Worm (Caenorhabditis elegans) whole organism, L4 larva: ENCODE measurements around the gene W01D2.3.

Source experiments
- D1046.2 ChIP-seq: fragments of 200-800 bp; sonication (Bioruptor generic); IDR thresholded peaks from 2 replicates; pipeline ENCODE4 v1.3.6; 2022; ENCODE audit warnings: missing genetic modification characterization, missing compliant biosample characterization
- T20F7.1 ChIP-seq: fragments of 200-800 bp; sonication (Bioruptor generic); optimal IDR thresholded peaks from 2 replicates; lab custom pipeline; 2018; ENCODE audit warnings: mild to moderate bottlenecking, missing genetic modification characterization, missing compliant biosample characterization
- Y5F2A.4 ChIP-seq: fragments of 200-800 bp; sonication (Bioruptor generic); optimal IDR thresholded peaks from 2 replicates; lab custom pipeline; 2018; ENCODE audit warnings: mild to moderate bottlenecking, missing genetic modification characterization, missing compliant biosample characterization
- Y75B8A.6 ChIP-seq: fragments of 200-800 bp; sonication (Bioruptor generic); IDR thresholded peaks from 2 replicates; pipeline ENCODE4 v1.3.6; 2022; ENCODE audit warnings: missing genetic modification reagents, missing genetic modification characterization, missing compliant biosample characterization
- aha-1 ChIP-seq: fragments of 150-350 bp; peaks from one replicate; lab custom pipeline; 2014; ENCODE audit warnings: missing biosample characterization, missing genetic modification characterization
- ceh-32 ChIP-seq: sonication (generic microtip); optimal IDR thresholded peaks from 2 replicates; lab custom pipeline; 2016; ENCODE audit warnings: mild to moderate bottlenecking, missing genetic modification characterization, missing compliant biosample characterization; ENCODE audit not compliant: poor library complexity
- ceh-62 ChIP-seq: sonication (generic microtip); optimal IDR thresholded peaks from 2 replicates; lab custom pipeline; 2017; ENCODE audit warnings: missing biosample characterization, missing genetic modification characterization
- ceh-82 ChIP-seq: sonication (generic microtip); optimal IDR thresholded peaks from 2 replicates; lab custom pipeline; 2017; ENCODE audit warnings: missing biosample characterization, missing genetic modification characterization
- ces-1 ChIP-seq: fragments of 150-350 bp; sonication (generic microtip); optimal IDR thresholded peaks from 4 replicates; lab custom pipeline; 2014; ENCODE audit warnings: missing biosample characterization, missing genetic modification reagents, missing genetic modification characterization
- daf-16 ChIP-seq, 3 experiments: sonication (generic microtip); optimal IDR thresholded peaks; 2 replicates each; lab custom pipeline; 2016 to 2017; ENCODE audit warnings: missing genetic modification characterization in 3 of 3, missing genetic modification reagents in 3 of 3, mild to moderate bottlenecking in 2 of 3, missing compliant biosample characterization in 2 of 3, missing biosample characterization in 1 of 3, moderate library complexity in 1 of 3
- daf-19 ChIP-seq: fragments of 200-800 bp; sonication (Bioruptor generic); conservative IDR thresholded peaks from 2 replicates; pipeline ENCODE4 v1.3.6; 2022; ENCODE audit warnings: missing genetic modification characterization, missing compliant biosample characterization
- dmd-6 ChIP-seq: fragments of 200-800 bp; sonication (Bioruptor generic); IDR thresholded peaks from 2 replicates; pipeline ENCODE4 v1.3.6; 2022; ENCODE audit warnings: missing genetic modification reagents, missing genetic modification characterization, missing compliant biosample characterization
- duxl-1 ChIP-seq: sonication (generic microtip); optimal IDR thresholded peaks from 2 replicates; lab custom pipeline; 2016; ENCODE audit warnings: mild to moderate bottlenecking, missing genetic modification characterization, moderate library complexity, missing compliant biosample characterization; ENCODE audit not compliant: poor library complexity
- dve-1 ChIP-seq: sonication (generic microtip); optimal IDR thresholded peaks from 2 replicates; lab custom pipeline; 2017; ENCODE audit warnings: antibody characterized with exemption, mild to moderate bottlenecking, missing genetic modification characterization, missing compliant biosample characterization; ENCODE audit not compliant: insufficient read depth
- hlh-30 ChIP-seq: sonication (generic microtip); optimal IDR thresholded peaks from 2 replicates; lab custom pipeline; 2017; ENCODE audit warnings: antibody characterized with exemption, mild to moderate bottlenecking, missing genetic modification characterization, missing compliant biosample characterization; ENCODE audit not compliant: insufficient read depth
- lin-39 ChIP-seq: fragments of 150-350 bp; optimal IDR thresholded peaks from 2 replicates; lab custom pipeline; 2014; ENCODE audit warnings: missing biosample characterization, missing genetic modification reagents, missing genetic modification characterization
- lsy-2 ChIP-seq, 2 experiments: fragments of 150-350 bp in 1 of 2; sonication (generic microtip) in 1 of 2; optimal IDR thresholded peaks; 2 replicates each; lab custom pipeline; 2014 to 2017; ENCODE audit warnings: missing biosample characterization in 2 of 2, missing genetic modification characterization in 2 of 2
- mdl-1 ChIP-seq, 2 experiments: fragments of 150-350 bp in 1 of 2; sonication (generic microtip) in 1 of 2; optimal IDR thresholded peaks; 2 replicates each; lab custom pipeline; 2014 to 2017; ENCODE audit warnings: missing biosample characterization in 2 of 2, missing genetic modification characterization in 2 of 2
- mep-1 ChIP-seq: fragments of 150-350 bp; sonication (generic microtip); optimal IDR thresholded peaks from 3 replicates; lab custom pipeline; 2014; ENCODE audit warnings: missing biosample characterization, missing genetic modification characterization
- mxl-2 ChIP-seq: fragments of 200-800 bp; sonication (Bioruptor generic); conservative IDR thresholded peaks from 2 replicates; pipeline ENCODE4 v1.3.6; 2022; ENCODE audit warnings: missing genetic modification reagents, missing genetic modification characterization, missing compliant biosample characterization
- nhr-28 ChIP-seq: fragments of 150-350 bp; optimal IDR thresholded peaks from 2 replicates; lab custom pipeline; 2014; ENCODE audit warnings: missing biosample characterization, missing genetic modification characterization
- nhr-42 ChIP-seq: fragments of 200-800 bp; sonication (Bioruptor generic); IDR thresholded peaks from 2 replicates; pipeline ENCODE4 v1.3.6; 2022; ENCODE audit warnings: missing genetic modification characterization, missing compliant biosample characterization
- nhr-6 ChIP-seq: fragments of 150-350 bp; optimal IDR thresholded peaks from 2 replicates; lab custom pipeline; 2014; ENCODE audit warnings: missing biosample characterization, missing genetic modification characterization
- nhr-77 ChIP-seq: fragments of 150-350 bp; optimal IDR thresholded peaks from 2 replicates; lab custom pipeline; 2014; ENCODE audit warnings: missing biosample characterization, missing genetic modification characterization
- pha-4 ChIP-seq, 2 experiments: fragments of 150-350 bp in 1 of 2; fragments of 200-800 bp in 1 of 2; sonication (Bioruptor generic) in 1 of 2; IDR thresholded peaks in 1 of 2; optimal IDR thresholded peaks in 1 of 2; 2 replicates each; pipeline versions ENCODE4 v1.3.6 to Lab custom; 2014 to 2022; ENCODE audit warnings: missing genetic modification characterization in 2 of 2, missing genetic modification reagents in 2 of 2, missing biosample characterization in 1 of 2, missing compliant biosample characterization in 1 of 2
- pqm-1 ChIP-seq: sonication (generic microtip); optimal IDR thresholded peaks from 2 replicates; lab custom pipeline; 2017; ENCODE audit warnings: missing biosample characterization, missing genetic modification characterization
- rbr-2 ChIP-seq: sonication (generic microtip); optimal IDR thresholded peaks from 2 replicates; lab custom pipeline; 2016; ENCODE audit warnings: missing genotype, missing genetic modification characterization, missing compliant biosample characterization
- sdz-12 ChIP-seq: fragments of 200-800 bp; sonication (Bioruptor generic); optimal IDR thresholded peaks from 2 replicates; lab custom pipeline; 2018; ENCODE audit warnings: mild to moderate bottlenecking, missing genetic modification characterization, missing compliant biosample characterization
- unc-130 ChIP-seq: sonication (generic microtip); optimal IDR thresholded peaks from 2 replicates; lab custom pipeline; 2016; ENCODE audit warnings: missing genetic modification reagents, missing genetic modification characterization, missing compliant biosample characterization
- ztf-11 ChIP-seq: fragments of 150-350 bp; optimal IDR thresholded peaks from 2 replicates; lab custom pipeline; 2014; ENCODE audit warnings: missing biosample characterization, missing genetic modification characterization

Gene W01D2.3

DNA sequence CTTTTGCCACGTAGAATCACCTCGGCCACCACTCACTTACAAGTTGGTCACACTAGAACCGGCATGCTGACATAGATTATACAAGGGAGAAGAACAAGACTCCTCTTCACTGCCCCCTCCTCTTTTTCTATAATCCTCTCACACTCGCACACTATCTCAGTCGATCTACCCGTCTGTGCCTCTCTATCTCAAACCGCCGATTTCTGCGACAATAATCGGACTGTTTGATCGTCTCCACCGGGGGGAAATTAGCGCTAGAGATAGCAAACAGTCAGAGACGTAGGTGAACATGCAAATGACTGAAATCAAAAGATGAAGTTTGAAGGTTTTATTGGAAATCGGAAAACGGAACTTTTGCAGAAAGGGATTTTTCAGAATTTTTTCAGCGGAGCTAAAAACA is 18.3 kb upstream of the W01D2.3 start (continued):
- TF ChIP-seq duxl-1: no peak
- TF ChIP-seq T20F7.1 (GFP tag; lab: Kevin White, UChicago): no peak
- TF ChIP-seq nhr-6 (tag; lab: Kevin White, UChicago): peak; percentile 39
- TF ChIP-seq daf-19 (GFP tag; lab: Robert Waterston, UW): no peak
- TF ChIP-seq sdz-12: no peak
- TF ChIP-seq nhr-28 (tag; lab: Kevin White, UChicago): peak; percentile 88

DNA sequence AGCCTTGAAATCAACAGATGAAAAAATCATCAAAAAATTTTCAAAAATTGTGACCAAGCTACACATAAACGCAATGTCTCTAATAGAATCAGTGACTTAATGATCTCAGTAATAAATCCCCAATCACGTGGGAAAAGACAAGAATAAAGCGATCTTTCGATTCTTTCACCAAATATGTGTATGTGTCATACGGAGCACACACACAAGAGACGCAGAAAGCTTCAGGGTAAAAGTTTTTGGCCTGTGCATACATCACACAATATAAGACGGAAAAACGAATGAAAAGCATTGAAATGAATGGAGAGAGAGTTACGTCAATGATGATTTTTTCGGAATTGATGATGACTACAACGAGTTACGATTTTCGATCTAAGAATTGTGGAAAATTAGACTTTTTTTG is 16.4 kb upstream of the W01D2.3 start:
- TF ChIP-seq ceh-32 (tag; lab: Kevin White, UChicago) (no peak), dve-1 (peak; percentile 8), hlh-30 (tag; lab: Kevin White, UChicago) (peak; percentile 1), mxl-2 (GFP tag; lab: Robert Waterston, UW) (no peak), ces-1 (no peak), ceh-62 (tag; lab: Kevin White, UChicago) (no peak), aha-1 (tag; lab: Kevin White, UChicago) (peak; percentile 63), dmd-6 (GFP tag; lab: Robert Waterston, UW) (peak; percentile 40; the same call in 1 of the 2 replicates), daf-19 (GFP tag; lab: Robert Waterston, UW) (no peak), D1046.2 (GFP tag; lab: Robert Waterston, UW) (no peak), nhr-28 (tag; lab: Kevin White, UChicago) (peak; percentile 28), nhr-77 (tag; lab: Kevin White, UChicago) (peak; percentile 24), pha-4 (GFP tag; IDR thresholded peaks at IDR 0.05; lab: Robert Waterston, UW) (no peak), pha-4 (tag; optimal IDR thresholded peaks at IDR 0.05; lab: Kevin White, UChicago) (peak; percentile 60), lin-39 (tag; lab: Kevin White, UChicago) (no peak)

DNA sequence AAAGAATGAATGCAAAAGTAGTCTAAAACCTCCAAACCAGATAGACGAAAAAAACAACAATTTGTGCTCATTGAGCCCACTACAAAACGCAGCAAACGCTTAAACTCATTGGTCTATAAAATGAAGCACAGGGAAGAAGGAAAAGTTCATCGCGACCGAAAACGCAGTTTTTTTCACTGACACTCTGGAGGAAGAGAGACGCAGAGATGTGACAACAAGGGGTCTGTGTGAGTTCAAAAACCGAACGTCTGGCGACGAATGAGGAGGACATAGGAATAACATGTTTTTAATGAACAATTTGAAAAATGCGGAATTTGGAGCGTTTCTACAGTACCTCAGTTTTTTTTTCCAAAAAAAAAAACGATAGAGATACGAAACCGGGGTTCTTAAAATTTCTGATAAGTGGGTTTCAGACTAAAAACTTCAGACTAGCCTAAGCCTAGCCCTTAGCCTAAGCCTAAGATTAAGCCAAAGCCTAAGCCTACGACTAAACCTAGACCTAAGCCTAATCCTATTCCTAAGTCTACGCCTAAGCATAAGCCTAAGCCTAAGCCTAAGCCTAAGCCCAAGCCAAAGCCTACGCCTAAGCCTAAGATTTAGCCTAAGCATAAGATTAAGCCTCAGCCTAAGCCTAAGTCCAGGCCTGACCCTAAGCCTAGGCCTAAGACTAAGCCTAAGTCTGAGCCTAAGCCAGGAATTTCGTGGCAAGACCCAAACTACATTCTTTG is 15.3 kb upstream of the W01D2.3 start:
- TF ChIP-seq nhr-28 (tag; lab: Kevin White, UChicago) (peak; percentile 81), mep-1 (tag; lab: Kevin White, UChicago) (peak; percentile 18), pqm-1 (peak; percentile 4), ztf-11 (no peak), dmd-6 (GFP tag; lab: Robert Waterston, UW) (peak; percentile 55), Y5F2A.4 (GFP tag; lab: Kevin White, UChicago) (no peak), lsy-2 (tag; optimal IDR thresholded peaks at IDR 0.05; lab: Kevin White, UChicago) (peak in 1 of 2 experiments; percentile 1), Y75B8A.6 (GFP tag; lab: Robert Waterston, UW) (no peak), hlh-30 (tag; lab: Kevin White, UChicago) (peak; percentile 15), nhr-77 (tag; lab: Kevin White, UChicago) (peak; percentile 53), dve-1 (peak; percentile 13), daf-16 (GFP tag; optimal IDR thresholded peaks at IDR 0.05; lab: Kevin White, UChicago) (no peak), daf-16 (tag; optimal IDR thresholded peaks at IDR 0.05; lab: Kevin White, UChicago) (peak; percentile 27), ceh-82 (tag; lab: Kevin White, UChicago) (no peak)

DNA sequence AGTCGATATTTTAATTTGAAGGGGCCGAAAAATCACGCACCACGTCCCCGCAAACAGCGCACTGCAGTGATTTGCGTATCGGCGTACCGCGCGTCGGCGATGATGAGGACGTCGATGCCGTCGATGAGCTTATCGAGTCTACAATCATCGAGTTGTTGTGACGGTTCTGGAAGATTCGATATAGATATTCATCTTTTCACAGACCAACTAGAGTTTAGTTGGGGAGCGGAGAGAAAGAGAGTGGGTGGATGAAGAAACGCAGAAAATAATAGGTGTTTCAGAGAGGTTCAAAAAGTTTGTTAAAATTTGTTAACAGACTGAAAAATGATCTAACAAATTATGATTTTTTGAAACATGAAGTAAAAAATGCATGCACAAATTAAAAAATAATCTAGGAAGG is 14.3 kb upstream of the W01D2.3 start, which contains the start of gene nhr-61:
TSS of gene nhr-61 (minus strand) at position 168 of the 400 bp plus-strand sequence.
- TF ChIP-seq rbr-2 (tag; lab: Kevin White, UChicago): no peak
- no peak for TF ChIP-seq mxl-2 (GFP tag; lab: Robert Waterston, UW)
- peak; percentile 26; the same call in 1 of the 2 replicates for TF ChIP-seq nhr-42 (GFP tag; lab: Robert Waterston, UW)
- no peak for TF ChIP-seq mdl-1 (tag; optimal IDR thresholded peaks at IDR 0.05; lab: Kevin White, UChicago)
- no peak for TF ChIP-seq unc-130 (GFP tag; lab: Kevin White, UChicago)
- no peak for TF ChIP-seq nhr-28 (tag; lab: Kevin White, UChicago)
